Fruit fly (Drosophila melanogaster): ENCODE measurements around the gene Whamy.

Gene Whamy

dm6 chr3R:9793018-9793417 is 18.8 kb upstream of the Whamy start, which contains the start of gene CG8516 (continued):
- TF ChIP-seq CG13894 (tag; optimal IDR thresholded peaks at IDR 0.05): no peak
- TF ChIP-seq CG30020 (tag; optimal IDR thresholded peaks at IDR 0.05): no peak
- TF ChIP-seq unc-4 (GFP tag; IDR thresholded peaks at IDR 0.05; ENCODE audit: partially characterized antibody): peak; percentile 20; the same call in 1 of the 2 replicates
- no peak for TF ChIP-seq HLH3B (GFP tag; IDR thresholded peaks at IDR 0.05)
- no peak for TF ChIP-seq chif (GFP tag; optimal IDR thresholded peaks at IDR 0.05)
- 0 out of 2 replicates have a peak, but pooled peaks have one; percentile 7 for TF ChIP-seq Ada2b (GFP tag; IDR thresholded peaks at IDR 0.05)
- TF ChIP-seq CG31365 (tag; optimal IDR thresholded peaks at IDR 0.05): no peak
- TF ChIP-seq org-1 (GFP tag; optimal IDR thresholded peaks at IDR 0.05): no peak
- TF ChIP-seq CG17802 (tag; optimal IDR thresholded peaks at IDR 0.05): no peak
- TF ChIP-seq fu2 (GFP tag; optimal IDR thresholded peaks at IDR 0.05): no peak
- no peak for TF ChIP-seq NC2α (GFP tag; optimal IDR thresholded peaks at IDR 0.05)
- peak; percentile 30 for TF ChIP-seq Dek (tag; optimal IDR thresholded peaks at IDR 0.05)
- no peak for TF ChIP-seq pb (GFP tag; optimal IDR thresholded peaks at IDR 0.05)
- TF ChIP-seq psq (GFP tag; optimal IDR thresholded peaks at IDR 0.05): no peak
- no peak for TF ChIP-seq CG3726 (GFP tag; IDR thresholded peaks at IDR 0.05)
- peak; percentile 90 for TF ChIP-seq CG4360 (GFP tag; IDR thresholded peaks at IDR 0.05)
- TF ChIP-seq slbo (GFP tag; IDR thresholded peaks at IDR 0.05): no peak
- no peak for TF ChIP-seq D (optimal IDR thresholded peaks at IDR 0.05)
- no peak for TF ChIP-seq D (GFP tag; optimal IDR thresholded peaks at IDR 0.05)
- TF ChIP-seq Blimp-1 (GFP tag; optimal IDR thresholded peaks at IDR 0.05): no peak
- no peak for TF ChIP-seq gro (GFP tag; optimal IDR thresholded peaks at IDR 0.05)
- TF ChIP-seq stwl (tag; optimal IDR thresholded peaks at IDR 0.05): peak; percentile 81
- no peak for TF ChIP-seq Neu2 (GFP tag; optimal IDR thresholded peaks at IDR 0.05; ENCODE audit: borderline replicate concordance)
- TF ChIP-seq CG2875 (GFP tag; optimal IDR thresholded peaks at IDR 0.05): no peak
- TF ChIP-seq wek (GFP tag; optimal IDR thresholded peaks at IDR 0.05): no peak
- no peak for TF ChIP-seq CG6654 (GFP tag; optimal IDR thresholded peaks at IDR 0.05)
- 0 out of 3 replicates have a peak, but pooled peaks have one; percentile 16 for TF ChIP-seq CG11695 (GFP tag; IDR thresholded peaks at IDR 0.05)
- TF ChIP-seq lbe (GFP tag; optimal IDR thresholded peaks at IDR 0.05): no peak
- TF ChIP-seq CG3065 (GFP tag; optimal IDR thresholded peaks at IDR 0.05): no peak
- TF ChIP-seq Doc2 (GFP tag; IDR thresholded peaks at IDR 0.05): no peak
- no peak for TF ChIP-seq Dll (GFP tag; IDR thresholded peaks at IDR 0.05; ENCODE audit: partially characterized antibody)
- TF ChIP-seq Xbp1 (GFP tag; optimal IDR thresholded peaks at IDR 0.05): no peak
- no peak for TF ChIP-seq seq (GFP tag; IDR thresholded peaks at IDR 0.05)
- no peak for TF ChIP-seq CG12744 (GFP tag; optimal IDR thresholded peaks at IDR 0.05)
- TF ChIP-seq CG12219 (GFP tag; optimal IDR thresholded peaks at IDR 0.05): no peak
- no peak for TF ChIP-seq hkb (optimal IDR thresholded peaks at IDR 0.05)
- peak; percentile 24; the same call in 1 of the 2 replicates for TF ChIP-seq hkb (GFP tag; IDR thresholded peaks at IDR 0.05)
- TF ChIP-seq Chrac-16 (GFP tag; optimal IDR thresholded peaks at IDR 0.05): no peak
- TF ChIP-seq lab (GFP tag; optimal IDR thresholded peaks at IDR 0.05): no peak
- TF ChIP-seq gfzf (GFP tag; optimal IDR thresholded peaks at IDR 0.05): peak; percentile 93
- no peak for TF ChIP-seq CG1233 (GFP tag; optimal IDR thresholded peaks at IDR 0.05)
- peak; percentile 30 for TF ChIP-seq Sry-δ (GFP tag; optimal IDR thresholded peaks at IDR 0.05)
- no peak for TF ChIP-seq Xrp1 (GFP tag; IDR thresholded peaks at IDR 0.05)
- TF ChIP-seq CG8478 (optimal IDR thresholded peaks at IDR 0.05): no peak
- no peak for TF ChIP-seq Poxn (GFP tag; IDR thresholded peaks at IDR 0.05)
- TF ChIP-seq CG17912 (GFP tag; optimal IDR thresholded peaks at IDR 0.05): peak; percentile 0
- TF ChIP-seq pzg (GFP tag; optimal IDR thresholded peaks at IDR 0.05): peak; percentile 83
- TF ChIP-seq dmrt11E (tag; optimal IDR thresholded peaks at IDR 0.05): no peak
- TF ChIP-seq CG16779 (GFP tag; IDR thresholded peaks at IDR 0.05): no peak
- TF ChIP-seq CTCF (GFP tag; optimal IDR thresholded peaks at IDR 0.05): no peak
- TF ChIP-seq bowl (GFP tag; IDR thresholded peaks at IDR 0.05): 0 out of 2 replicates have a peak, but pooled peaks have one; percentile 39
- TF ChIP-seq vvl (GFP tag; IDR thresholded peaks at IDR 0.05): peak; percentile 32; the same call in 1 of the 2 replicates
- no peak for TF ChIP-seq Oli (tag; optimal IDR thresholded peaks at IDR 0.05)

Measured in whole organism, embryonic.